4 fruit fly cellular contexts compared by ENCODE assay signal in the genomic region with DNA sequence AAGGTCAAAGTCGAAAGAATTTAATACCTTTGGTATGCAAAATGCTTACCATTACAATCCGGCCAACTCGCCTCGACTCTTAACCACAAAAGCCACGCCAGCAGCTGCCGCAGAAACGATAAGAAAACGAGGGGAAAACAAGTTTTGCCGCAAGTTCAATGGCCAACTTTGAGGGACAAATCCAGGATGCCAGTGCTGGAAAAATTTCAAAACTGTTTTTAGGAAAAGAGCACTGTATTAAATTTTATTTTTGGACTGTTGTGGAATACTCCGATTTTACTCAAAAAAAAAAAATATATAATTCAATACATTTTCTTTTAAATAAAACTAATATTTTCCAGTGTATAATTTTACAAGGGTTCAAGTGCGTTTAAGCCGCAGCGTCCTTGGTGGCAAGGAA.
TF ChIP-seq lines count a peak whose summit lies in the region.

No protein-coding gene starts in this region.

- TF ChIP-seq CTCF in whole organism, embryonic (GFP tag; optimal IDR thresholded peaks at IDR 0.05; lab: Kevin White, UChicago), result no peak

TF ChIP-seq in whole organism, embryonic, 481 proteins besides CTCF, POLR2A, EP300 and RAD21 (continues in another document):
- TF ChIP-seq Dip2 (GFP tag; IDR thresholded peaks at IDR 0.05; lab: Robert Waterston, UW) (no peak), CG10959 (GFP tag; IDR thresholded peaks at IDR 0.05; lab: Robert Waterston, UW) (no peak), CG18262 (tag; optimal IDR thresholded peaks at IDR 0.05; lab: Kevin White, UChicago) (no peak), Dek (tag; optimal IDR thresholded peaks at IDR 0.05; lab: Kevin White, UChicago) (no peak), CG43689 (GFP tag; IDR thresholded peaks at IDR 0.05; lab: Robert Waterston, UW) (no peak), CG8478 (optimal IDR thresholded peaks at IDR 0.05; lab: Kevin White, UChicago) (no peak), crp (GFP tag; optimal IDR thresholded peaks at IDR 0.05; lab: Kevin White, UChicago) (no peak), MTF-1 (GFP tag; optimal IDR thresholded peaks at IDR 0.05; lab: Kevin White, UChicago; ENCODE audit: borderline replicate concordance) (no peak), lbe (GFP tag; optimal IDR thresholded peaks at IDR 0.05; lab: Kevin White, UChicago) (peak; percentile 62), zfh1 (GFP tag; IDR thresholded peaks at IDR 0.05; lab: Robert Waterston, UW) (no peak), CG8944 (GFP tag; optimal IDR thresholded peaks at IDR 0.05; lab: Kevin White, UChicago) (no peak), Doc2 (GFP tag; IDR thresholded peaks at IDR 0.05; lab: Robert Waterston, UW) (no peak), B-H2 (GFP tag; optimal IDR thresholded peaks at IDR 0.05; lab: Kevin White, UChicago) (no peak), CG18764 (GFP tag; optimal IDR thresholded peaks at IDR 0.05; lab: Kevin White, UChicago) (no peak), bsh (GFP tag; optimal IDR thresholded peaks at IDR 0.05; lab: Kevin White, UChicago) (peak in 1 of 2 experiments; percentile 49), lilli (GFP tag; optimal IDR thresholded peaks at IDR 0.05; lab: Kevin White, UChicago) (no peak), nom (GFP tag; optimal IDR thresholded peaks at IDR 0.05; lab: Kevin White, UChicago) (peak; percentile 79), gcm2 (GFP tag; optimal IDR thresholded peaks at IDR 0.05; lab: Kevin White, UChicago) (no peak), CG12744 (GFP tag; optimal IDR thresholded peaks at IDR 0.05; lab: Kevin White, UChicago) (no peak), CG12391 (tag; optimal IDR thresholded peaks at IDR 0.05; lab: Kevin White, UChicago) (no peak), CG15073 (GFP tag; optimal IDR thresholded peaks at IDR 0.05; lab: Kevin White, UChicago) (no peak), CG14441 (GFP tag; IDR thresholded peaks at IDR 0.05; lab: Robert Waterston, UW) (no peak), tin (GFP tag; optimal IDR thresholded peaks at IDR 0.05; lab: Kevin White, UChicago) (no peak)

TF ChIP-seq in whole organism, prepupa, 60 proteins besides CTCF, POLR2A, EP300 and RAD21 (continues in another document):
- peak; percentile 79 for TF ChIP-seq fd59A (GFP tag; optimal IDR thresholded peaks at IDR 0.05; lab: Kevin White, UChicago)
- TF ChIP-seq CG6163 (GFP tag; IDR thresholded peaks at IDR 0.05; lab: Robert Waterston, UW), result peak; percentile 83
- peak; percentile 70 for TF ChIP-seq lz (GFP tag; optimal IDR thresholded peaks at IDR 0.05; lab: Kevin White, UChicago)
- peak; percentile 79 for TF ChIP-seq net (GFP tag; optimal IDR thresholded peaks at IDR 0.05; lab: Kevin White, UChicago)
- peak; percentile 63 for TF ChIP-seq CG11762 (GFP tag; optimal IDR thresholded peaks at IDR 0.05; lab: Kevin White, UChicago; ENCODE audit: insufficient read depth)
- TF ChIP-seq pdm3 (GFP tag; optimal IDR thresholded peaks at IDR 0.05; lab: Kevin White, UChicago), result peak; percentile 72
- no peak for TF ChIP-seq CG6276 (GFP tag; optimal IDR thresholded peaks at IDR 0.05; lab: Kevin White, UChicago)
- peak; percentile 64 for TF ChIP-seq vri (GFP tag; optimal IDR thresholded peaks at IDR 0.05; lab: Kevin White, UChicago)
- peak; percentile 56 for TF ChIP-seq Sox15 (GFP tag; optimal IDR thresholded peaks at IDR 0.05; lab: Kevin White, UChicago)
- no peak for TF ChIP-seq fd85E (GFP tag; optimal IDR thresholded peaks at IDR 0.05; lab: Kevin White, UChicago)
- peak; percentile 55 to 72 for TF ChIP-seq salr (GFP tag; optimal IDR thresholded peaks at IDR 0.05; lab: Kevin White, UChicago)
- TF ChIP-seq CG11902 (GFP tag; optimal IDR thresholded peaks at IDR 0.05; lab: Kevin White, UChicago), result peak; percentile 25
- TF ChIP-seq CG9139 (GFP tag; optimal IDR thresholded peaks at IDR 0.05; lab: Kevin White, UChicago), result peak; percentile 76
- TF ChIP-seq dsx (GFP tag; optimal IDR thresholded peaks at IDR 0.05; lab: Kevin White, UChicago; ENCODE audit: poor library complexity, severe bottlenecking), result peak; percentile 78
- peak; percentile 56 for TF ChIP-seq Hr39 (GFP tag; optimal IDR thresholded peaks at IDR 0.05; lab: Kevin White, UChicago)
- peak; percentile 92 to 94 for TF ChIP-seq ss (GFP tag; optimal IDR thresholded peaks at IDR 0.05; lab: Kevin White, UChicago)
- peak; percentile 55 for TF ChIP-seq CG31627 (GFP tag; optimal IDR thresholded peaks at IDR 0.05; lab: Kevin White, UChicago)
- TF ChIP-seq CG8119 (GFP tag; IDR thresholded peaks at IDR 0.05; lab: Robert Waterston, UW), result peak; percentile 59; the same call in 2 of the 3 replicates
- peak; percentile 87 for TF ChIP-seq CG8632 (GFP tag; optimal IDR thresholded peaks at IDR 0.05; lab: Kevin White, UChicago)
- peak; percentile 91 for TF ChIP-seq svp (GFP tag; lab: Kevin White, UChicago)
- peak; percentile 75 for TF ChIP-seq topi (GFP tag; optimal IDR thresholded peaks at IDR 0.05; lab: Kevin White, UChicago)

TF ChIP-seq in whole organism, pupa, 21 proteins besides CTCF, POLR2A, EP300 and RAD21:
- peak; percentile 0 for TF ChIP-seq CG8301 (tag; optimal IDR thresholded peaks at IDR 0.05; lab: Kevin White, UChicago)
- no peak for TF ChIP-seq CG32121 (GFP tag; IDR thresholded peaks at IDR 0.05; lab: Robert Waterston, UW)
- TF ChIP-seq Snoo (tag; optimal IDR thresholded peaks at IDR 0.05; lab: Kevin White, UChicago), result peak; percentile 73
- peak; percentile 88 for TF ChIP-seq CG8159 (tag; optimal IDR thresholded peaks at IDR 0.05; lab: Kevin White, UChicago)
- TF ChIP-seq EcR (GFP tag; optimal IDR thresholded peaks at IDR 0.05; lab: Kevin White, UChicago), result peak; percentile 100
- peak; percentile 88 for TF ChIP-seq Pif1B (GFP tag; optimal IDR thresholded peaks at IDR 0.05; lab: Kevin White, UChicago)
- peak; percentile 86 for TF ChIP-seq CG34367 (tag; optimal IDR thresholded peaks at IDR 0.05; lab: Kevin White, UChicago)
- TF ChIP-seq CG12605 (GFP tag; IDR thresholded peaks at IDR 0.05; lab: Robert Waterston, UW), result peak; percentile 31; the same call in 1 of the 2 replicates
- peak; percentile 82 for TF ChIP-seq Pif1A (GFP tag; optimal IDR thresholded peaks at IDR 0.05; lab: Kevin White, UChicago)
- TF ChIP-seq CG15710 (tag; optimal IDR thresholded peaks at IDR 0.05; lab: Kevin White, UChicago), result peak; percentile 93
- peak; percentile 72 for TF ChIP-seq CG13204 (GFP tag; optimal IDR thresholded peaks at IDR 0.05; lab: Kevin White, UChicago)
- TF ChIP-seq D1 (tag; optimal IDR thresholded peaks at IDR 0.05; lab: Kevin White, UChicago), result peak; percentile 86
- peak; percentile 87 for TF ChIP-seq CG17806 (tag; optimal IDR thresholded peaks at IDR 0.05; lab: Kevin White, UChicago)
- no peak for TF ChIP-seq fd96Ca (GFP tag; IDR thresholded peaks at IDR 0.05; lab: Robert Waterston, UW)
- TF ChIP-seq gl (tag; optimal IDR thresholded peaks at IDR 0.05; lab: Kevin White, UChicago), result peak; percentile 45
- no peak for TF ChIP-seq rn (GFP tag; IDR thresholded peaks at IDR 0.05; lab: Robert Waterston, UW)
- TF ChIP-seq CG14655 (GFP tag; optimal IDR thresholded peaks at IDR 0.05; lab: Kevin White, UChicago), result peak; percentile 45
- TF ChIP-seq CG9948 (tag; optimal IDR thresholded peaks at IDR 0.05; lab: Kevin White, UChicago), result peak; percentile 87
- TF ChIP-seq Ets98B (GFP tag; IDR thresholded peaks at IDR 0.05; lab: Robert Waterston, UW), result no peak
- TF ChIP-seq CG10348 (GFP tag; IDR thresholded peaks at IDR 0.05; lab: Robert Waterston, UW), result no peak
- TF ChIP-seq CG4496 (GFP tag; IDR thresholded peaks at IDR 0.05; lab: Robert Waterston, UW), result peak; percentile 51; the same call in 1 of the 3 replicates

TF ChIP-seq in whole organism, wandering third instar larva, 38 proteins besides CTCF, POLR2A, EP300 and RAD21 (continues in another document):
- no peak for TF ChIP-seq Jra (GFP tag; optimal IDR thresholded peaks at IDR 0.05; lab: Kevin White, UChicago)
- peak; percentile 74 for TF ChIP-seq psq (GFP tag; optimal IDR thresholded peaks at IDR 0.05; lab: Kevin White, UChicago)
- peak; percentile 41 for TF ChIP-seq Hnf4 (GFP tag; optimal IDR thresholded peaks at IDR 0.05; lab: Kevin White, UChicago)
- no peak for TF ChIP-seq Hr83 (GFP tag; optimal IDR thresholded peaks at IDR 0.05; lab: Kevin White, UChicago; ENCODE audit: poor library complexity, severe bottlenecking)
- no peak for TF ChIP-seq CG32264 (GFP tag; optimal IDR thresholded peaks at IDR 0.05; lab: Kevin White, UChicago)
- peak; percentile 73 for TF ChIP-seq Sp1 (GFP tag; optimal IDR thresholded peaks at IDR 0.05; lab: Kevin White, UChicago)
- peak; percentile 55 for TF ChIP-seq woc (GFP tag; optimal IDR thresholded peaks at IDR 0.05; lab: Kevin White, UChicago)
- TF ChIP-seq fru (GFP tag; optimal IDR thresholded peaks at IDR 0.05; lab: Kevin White, UChicago), result peak; percentile 71
- TF ChIP-seq HLH106 (tag; optimal IDR thresholded peaks at IDR 0.05; lab: Kevin White, UChicago), result peak; percentile 76
- TF ChIP-seq dmrt93B (GFP tag; optimal IDR thresholded peaks at IDR 0.05; lab: Kevin White, UChicago), result peak; percentile 48
- no peak for TF ChIP-seq Rel (GFP tag; optimal IDR thresholded peaks at IDR 0.05; lab: Kevin White, UChicago)
- TF ChIP-seq Rel (tag; optimal IDR thresholded peaks at IDR 0.05; lab: Kevin White, UChicago), result no peak
- TF ChIP-seq N (GFP tag; optimal IDR thresholded peaks at IDR 0.05; lab: Kevin White, UChicago), result no peak
- TF ChIP-seq usp (GFP tag; optimal IDR thresholded peaks at IDR 0.05; lab: Kevin White, UChicago), result no peak
- TF ChIP-seq sage (GFP tag; optimal IDR thresholded peaks at IDR 0.05; lab: Kevin White, UChicago), result peak; percentile 64
- peak; percentile 34 for TF ChIP-seq CG9705 (GFP tag; optimal IDR thresholded peaks at IDR 0.05; lab: Kevin White, UChicago)
- no peak for TF ChIP-seq Dfd (GFP tag; optimal IDR thresholded peaks at IDR 0.05; lab: Kevin White, UChicago)
- no peak for TF ChIP-seq jim (GFP tag; optimal IDR thresholded peaks at IDR 0.05; lab: Kevin White, UChicago)
- TF ChIP-seq dsf (GFP tag; optimal IDR thresholded peaks at IDR 0.05; lab: Kevin White, UChicago; ENCODE audit: borderline replicate concordance), result no peak
- no peak for TF ChIP-seq Myc (optimal IDR thresholded peaks at IDR 0.05; lab: Kevin White, UChicago)
- TF ChIP-seq OdsH (GFP tag; optimal IDR thresholded peaks at IDR 0.05; lab: Kevin White, UChicago), result peak; percentile 74
- TF ChIP-seq ey (GFP tag; optimal IDR thresholded peaks at IDR 0.05; lab: Kevin White, UChicago), result peak; percentile 54
- peak; percentile 78 for TF ChIP-seq h (GFP tag; optimal IDR thresholded peaks at IDR 0.05; lab: Kevin White, UChicago)
- TF ChIP-seq dl (GFP tag; optimal IDR thresholded peaks at IDR 0.05; lab: Kevin White, UChicago; ENCODE audit: insufficient read depth in 1 of 2, partially characterized antibody in 2 of 2), result no peak
- TF ChIP-seq Abd-B (GFP tag; optimal IDR thresholded peaks at IDR 0.05; lab: Kevin White, UChicago), result no peak
- no peak for TF ChIP-seq pan (optimal IDR thresholded peaks at IDR 0.05; lab: Kevin White, UChicago)
- TF ChIP-seq tai (GFP tag; optimal IDR thresholded peaks at IDR 0.05; lab: Kevin White, UChicago), result peak; percentile 30
- TF ChIP-seq sv (GFP tag; optimal IDR thresholded peaks at IDR 0.05; lab: Kevin White, UChicago), result no peak
- TF ChIP-seq br (GFP tag; optimal IDR thresholded peaks at IDR 0.05; lab: Kevin White, UChicago), result peak; percentile 69
- no peak for TF ChIP-seq lola (GFP tag; optimal IDR thresholded peaks at IDR 0.05; lab: Kevin White, UChicago)
